Fruit fly (Drosophila melanogaster) whole organism, pupa: ENCODE results near the gene vas.
A peak's percentile ranks its signal among the peaks of the same experiment; 100 is the strongest.

Experiments used
- CG10348 ChIP-seq: fragments of 200-800 bp; sonication (Bioruptor generic); IDR thresholded peaks from 2 replicates; pipeline ENCODE4 v1.3.6; 2022; ENCODE audit warnings: missing biosample characterization, missing genetic modification characterization
- CG12605 ChIP-seq: fragments of 200-800 bp; sonication (Bioruptor generic); IDR thresholded peaks from 2 replicates; pipeline ENCODE4 v1.3.6; 2022; ENCODE audit warnings: missing biosample characterization, missing genetic modification characterization
- CG13204 ChIP-seq: fragments of 200-800 bp; sonication (Bioruptor generic); optimal IDR thresholded peaks from 2 replicates; lab custom pipeline; 2018; ENCODE audit warnings: missing biosample characterization, mild to moderate bottlenecking, missing genetic modification characterization, moderate library complexity
- CG14655 ChIP-seq: fragments of 200-800 bp; sonication (Bioruptor generic); optimal IDR thresholded peaks from 3 replicates; lab custom pipeline; 2017; ENCODE audit warnings: mild to moderate bottlenecking, missing biosample characterization, missing genetic modification reagents, missing genetic modification characterization
- CG15710 ChIP-seq: fragments of 200-800 bp; sonication (Bioruptor generic); optimal IDR thresholded peaks from 2 replicates; lab custom pipeline; 2018; ENCODE audit warnings: missing biosample characterization, mild to moderate bottlenecking, missing genetic modification characterization, moderate library complexity
- CG17806 ChIP-seq: fragments of 200-800 bp; sonication (Bioruptor generic); optimal IDR thresholded peaks from 2 replicates; lab custom pipeline; 2018; ENCODE audit warnings: missing biosample characterization, mild to moderate bottlenecking, missing genetic modification characterization, moderate library complexity
- CG32121 ChIP-seq: fragments of 200-800 bp; sonication (Bioruptor generic); IDR thresholded peaks from 2 replicates; pipeline ENCODE4 v1.3.6; 2022; ENCODE audit warnings: missing biosample characterization, missing genetic modification characterization
- CG34367 ChIP-seq: fragments of 200-800 bp; sonication (Bioruptor generic); optimal IDR thresholded peaks from 2 replicates; lab custom pipeline; 2018; ENCODE audit warnings: missing biosample characterization, mild to moderate bottlenecking, missing genetic modification characterization
- CG4496 ChIP-seq: fragments of 200-800 bp; sonication (Bioruptor generic); IDR thresholded peaks from 3 replicates; pipeline ENCODE4 v1.3.6; 2022; ENCODE audit warnings: missing biosample characterization, missing genetic modification characterization
- CG8159 ChIP-seq: fragments of 200-800 bp; sonication (Bioruptor generic); optimal IDR thresholded peaks from 3 replicates; lab custom pipeline; 2018; ENCODE audit warnings: missing biosample characterization, mild to moderate bottlenecking, missing genetic modification characterization, moderate library complexity
- CG8301 ChIP-seq: fragments of 200-800 bp; sonication (Bioruptor generic); optimal IDR thresholded peaks from 2 replicates; lab custom pipeline; 2018; ENCODE audit warnings: missing biosample characterization, mild to moderate bottlenecking, missing genetic modification characterization
- CG9948 ChIP-seq: fragments of 200-800 bp; sonication (Bioruptor generic); optimal IDR thresholded peaks from 2 replicates; lab custom pipeline; 2018; ENCODE audit warnings: missing biosample characterization, mild to moderate bottlenecking, missing genetic modification characterization, moderate library complexity
- D1 ChIP-seq: fragments of 200-800 bp; sonication (Bioruptor generic); optimal IDR thresholded peaks from 2 replicates; lab custom pipeline; 2018; ENCODE audit warnings: missing biosample characterization, mild to moderate bottlenecking, missing genetic modification characterization, moderate library complexity
- EcR ChIP-seq: fragments of 200-800 bp; sonication (Bioruptor generic); optimal IDR thresholded peaks from 3 replicates; lab custom pipeline; 2019; ENCODE audit warnings: missing biosample characterization, missing genetic modification characterization, mild to moderate bottlenecking, moderate library complexity, missing genetic modification reagents
- Ets98B ChIP-seq: fragments of 200-800 bp; sonication (Bioruptor generic); IDR thresholded peaks from 2 replicates; pipeline ENCODE4 v1.3.6; 2022; ENCODE audit warnings: missing biosample characterization, missing genetic modification characterization
- Pif1A ChIP-seq: fragments of 200-800 bp; sonication (Bioruptor generic); optimal IDR thresholded peaks from 3 replicates; lab custom pipeline; 2016; ENCODE audit warnings: missing biosample characterization, missing genetic modification characterization
- Pif1B ChIP-seq: fragments of 200-800 bp; sonication (Bioruptor generic); optimal IDR thresholded peaks from 3 replicates; lab custom pipeline; 2016; ENCODE audit warnings: missing biosample characterization, missing genetic modification characterization
- Snoo ChIP-seq: fragments of 200-800 bp; sonication (Bioruptor generic); optimal IDR thresholded peaks from 3 replicates; lab custom pipeline; 2017; ENCODE audit warnings: missing biosample characterization, mild to moderate bottlenecking, missing genetic modification characterization, inconsistent platforms
- fd96Ca ChIP-seq: fragments of 200-800 bp; sonication (Bioruptor generic); IDR thresholded peaks from 3 replicates; pipeline ENCODE4 v1.3.6; 2022; ENCODE audit warnings: missing biosample characterization, missing genetic modification characterization
- gl ChIP-seq: fragments of 200-800 bp; sonication (Bioruptor generic); optimal IDR thresholded peaks from 2 replicates; lab custom pipeline; 2018; ENCODE audit warnings: missing biosample characterization, mild to moderate bottlenecking, missing genetic modification characterization
- rn ChIP-seq: fragments of 200-800 bp; sonication (Bioruptor generic); IDR thresholded peaks from 2 replicates; pipeline ENCODE4 v1.3.6; 2022; ENCODE audit warnings: missing biosample characterization, missing genetic modification characterization

vas gene

dm6 chr2L:15057225-15058117, 4.0 kb upstream of the vas start, which contains the start of gene ck:
ck (minus strand) TSS chr2L:15057862.
- TF ChIP-seq EcR (GFP tag; lab: Kevin White, UChicago) (peak; percentile 93), Ets98B (GFP tag; lab: Robert Waterston, UW) (peak; percentile 14; the same call in 1 of the 2 replicates), CG10348 (GFP tag; lab: Robert Waterston, UW) (no peak)

dm6 chr2L:15058118-15058402, 3.4 kb upstream of the vas start, which contains the start of gene CG33679:
CG33679 (plus strand) TSS chr2L:15058303.
- TF ChIP-seq Ets98B (GFP tag; lab: Robert Waterston, UW) (no peak), CG13204 (GFP tag; lab: Kevin White, UChicago) (no peak), gl (tag; lab: Kevin White, UChicago) (no peak), CG32121 (GFP tag; lab: Robert Waterston, UW) (no peak), Snoo (no peak), Pif1B (GFP tag; lab: Kevin White, UChicago) (no peak), D1 (tag; lab: Kevin White, UChicago) (no peak), EcR (GFP tag; lab: Kevin White, UChicago) (no peak), CG10348 (GFP tag; lab: Robert Waterston, UW) (no peak), fd96Ca (GFP tag; lab: Robert Waterston, UW) (no peak), CG8159 (tag; lab: Kevin White, UChicago) (no peak)

dm6 chr2L:15059000-15059399, 2.5 kb upstream of the vas start:
- TF ChIP-seq Pif1B (GFP tag; lab: Kevin White, UChicago) (no peak), CG13204 (GFP tag; lab: Kevin White, UChicago) (no peak), Pif1A (GFP tag; lab: Kevin White, UChicago) (no peak), CG9948 (tag; lab: Kevin White, UChicago) (no peak), CG8301 (tag; lab: Kevin White, UChicago) (no peak), D1 (tag; lab: Kevin White, UChicago) (no peak), CG12605 (GFP tag; lab: Robert Waterston, UW) (no peak)
- TF ChIP-seq, all 21 proteins: peak for 0

DNA sequence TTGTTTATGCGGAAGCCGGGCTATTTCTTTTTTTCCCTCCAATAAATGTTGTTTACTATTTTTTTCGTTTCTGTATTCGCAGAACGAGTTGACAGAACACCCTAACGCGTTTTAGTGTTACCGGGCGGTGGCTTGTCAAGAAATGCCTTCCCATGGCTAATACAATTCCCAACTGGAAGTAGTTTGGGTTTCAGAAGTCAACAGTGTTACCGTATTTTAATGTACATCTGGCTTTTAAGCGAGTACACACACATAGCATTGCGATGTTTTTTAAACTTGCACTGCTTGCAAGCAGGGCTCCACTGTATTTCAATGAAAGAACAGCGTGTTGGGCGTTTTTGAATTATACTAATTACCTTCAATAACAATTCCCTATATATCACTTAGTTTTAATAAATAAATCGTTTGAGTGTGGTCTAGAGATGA, 863 bp upstream of the vas start, which contains the start of gene TfIIS:
Gene TfIIS (minus strand): TSS at position 178 of the 426 bp plus-strand sequence.
- TF ChIP-seq CG4496 (no peak), CG32121 (GFP tag; lab: Robert Waterston, UW) (no peak), gl (tag; lab: Kevin White, UChicago) (no peak), rn (no peak), CG8159 (tag; lab: Kevin White, UChicago) (no peak), CG13204 (GFP tag; lab: Kevin White, UChicago) (no peak), Pif1A (GFP tag; lab: Kevin White, UChicago) (no peak), CG34367 (tag; lab: Kevin White, UChicago) (no peak), Pif1B (GFP tag; lab: Kevin White, UChicago) (no peak)

DNA sequence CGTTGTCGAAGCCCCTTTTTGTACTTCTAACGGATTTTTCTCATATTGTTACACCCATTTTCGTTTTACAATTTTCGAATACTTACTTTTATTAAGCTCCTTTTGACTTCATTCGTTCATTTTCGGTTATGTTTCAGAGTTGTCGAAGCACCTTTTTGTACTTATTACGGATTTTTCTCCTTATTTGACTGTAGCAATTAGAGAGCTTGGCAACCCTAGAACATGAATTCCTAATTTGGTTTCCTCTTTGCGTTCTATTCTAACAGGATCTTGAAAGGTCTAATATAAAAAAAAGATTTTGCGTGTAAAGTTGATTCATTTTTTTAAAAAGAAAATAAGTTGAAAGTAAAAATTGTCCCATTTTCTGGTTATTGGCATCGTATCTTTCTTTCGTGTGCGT, 639 bp downstream of the vas start:
- TF ChIP-seq fd96Ca (GFP tag; lab: Robert Waterston, UW) (no peak), CG13204 (GFP tag; lab: Kevin White, UChicago) (no peak), CG15710 (no peak), CG34367 (tag; lab: Kevin White, UChicago) (no peak), gl (tag; lab: Kevin White, UChicago) (no peak), CG14655 (no peak), EcR (GFP tag; lab: Kevin White, UChicago) (no peak), CG4496 (no peak), Ets98B (GFP tag; lab: Robert Waterston, UW) (no peak), CG12605 (GFP tag; lab: Robert Waterston, UW) (no peak), CG8301 (tag; lab: Kevin White, UChicago) (no peak)
- TF ChIP-seq, all 21 proteins: peak for 0

DNA sequence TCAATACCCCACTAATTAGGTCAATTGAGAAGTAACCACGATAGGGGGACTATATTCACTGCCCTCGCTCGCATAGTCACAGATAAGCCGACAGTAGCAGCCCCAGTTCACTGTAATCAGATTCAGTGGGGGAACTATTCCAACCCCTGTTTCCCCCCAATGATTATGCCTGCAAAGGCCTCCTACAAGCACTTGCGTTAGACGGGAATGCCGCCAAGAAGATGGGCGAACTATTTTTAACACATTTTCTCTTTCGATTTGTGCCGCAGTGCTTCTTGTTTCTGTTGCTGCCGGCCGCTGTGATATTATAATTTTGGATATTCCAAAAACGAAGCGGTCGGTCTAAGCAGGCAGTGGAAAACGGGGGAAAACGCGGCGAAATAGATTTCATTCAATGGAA, 4.2 kb downstream of the vas start:
- TF ChIP-seq CG8159 (tag; lab: Kevin White, UChicago): no peak
- TF ChIP-seq CG15710: no peak
- TF ChIP-seq CG17806: no peak
- no peak for TF ChIP-seq gl (tag; lab: Kevin White, UChicago)
- no peak for TF ChIP-seq Pif1A (GFP tag; lab: Kevin White, UChicago)
- no peak for TF ChIP-seq CG12605 (GFP tag; lab: Robert Waterston, UW)
- TF ChIP-seq CG34367 (tag; lab: Kevin White, UChicago): no peak
- TF ChIP-seq CG4496: no peak
- TF ChIP-seq CG10348 (GFP tag; lab: Robert Waterston, UW): no peak
- no peak for TF ChIP-seq EcR (GFP tag; lab: Kevin White, UChicago)
- TF ChIP-seq rn: no peak
- no peak for TF ChIP-seq D1 (tag; lab: Kevin White, UChicago)
- no peak for TF ChIP-seq CG13204 (GFP tag; lab: Kevin White, UChicago)
- no peak for TF ChIP-seq CG14655
- no peak for TF ChIP-seq CG32121 (GFP tag; lab: Robert Waterston, UW)
- TF ChIP-seq Ets98B (GFP tag; lab: Robert Waterston, UW): no peak
- TF ChIP-seq CG9948 (tag; lab: Kevin White, UChicago): no peak
- TF ChIP-seq Pif1B (GFP tag; lab: Kevin White, UChicago): no peak
